Fruit fly (Drosophila melanogaster): ENCODE measurements around the gene CG43102.
A peak's percentile ranks its signal among the peaks of the same experiment; 100 is the strongest.

The CG43102 gene

DNA sequence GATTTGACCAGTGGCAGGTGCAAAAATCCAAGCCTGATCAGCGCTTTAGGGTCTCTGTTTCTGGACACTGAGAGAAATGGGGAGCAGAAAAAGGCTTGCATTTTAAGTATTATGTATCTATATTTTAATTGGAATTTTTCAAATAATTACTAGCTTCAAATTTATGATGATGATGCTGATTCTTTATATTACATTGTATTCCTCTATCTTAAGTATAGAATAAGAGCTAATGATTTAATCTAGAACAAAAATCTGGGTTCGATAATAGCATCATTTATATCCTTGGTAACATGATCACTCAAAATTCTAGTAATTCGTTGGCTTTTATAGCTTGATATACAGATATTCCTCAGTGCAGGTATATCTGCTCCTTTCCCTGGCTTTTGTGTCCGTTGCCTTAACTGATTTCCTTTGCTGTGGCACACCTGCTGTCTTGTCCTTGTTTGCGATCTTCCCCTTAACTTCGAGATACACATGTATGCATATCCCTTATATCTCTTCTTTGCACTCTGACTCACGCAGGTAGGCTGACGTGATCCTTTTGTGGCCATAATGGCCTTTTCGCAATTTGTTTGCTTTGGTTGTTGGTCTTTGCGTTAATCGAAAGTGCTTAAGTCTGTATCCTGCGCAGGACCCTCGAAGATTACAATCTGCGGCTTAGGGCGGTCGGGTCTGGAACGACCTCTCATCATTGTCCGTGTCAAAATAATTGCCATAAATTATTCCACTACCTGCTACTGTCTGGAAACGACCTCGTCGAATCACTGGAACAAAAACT is 31.7 kb upstream of the CG43102 start (continued):
- TF ChIP-seq CG6792 (GFP tag; optimal IDR thresholded peaks at IDR 0.05) (peak; percentile 60), Ets96B (tag; optimal IDR thresholded peaks at IDR 0.05) (peak; percentile 35), Eip93F (GFP tag; optimal IDR thresholded peaks at IDR 0.05) (no peak), CG16779 (tag; optimal IDR thresholded peaks at IDR 0.05) (no peak), Ets21C (GFP tag; optimal IDR thresholded peaks at IDR 0.05) (peak; percentile 4), OdsH (GFP tag; optimal IDR thresholded peaks at IDR 0.05) (peak; percentile 46), CG8119 (GFP tag; IDR thresholded peaks at IDR 0.05) (no peak), Hr4 (GFP tag; optimal IDR thresholded peaks at IDR 0.05) (no peak), Gug (GFP tag; IDR thresholded peaks at IDR 0.05) (no peak), svp (GFP tag) (peak; percentile 81), achi (GFP tag; optimal IDR thresholded peaks at IDR 0.05) (peak; percentile 58), Met (GFP tag; optimal IDR thresholded peaks at IDR 0.05) (peak; percentile 41), Hr38 (GFP tag; optimal IDR thresholded peaks at IDR 0.05) (no peak), CG4318 (GFP tag; optimal IDR thresholded peaks at IDR 0.05) (no peak), CG10631 (GFP tag; optimal IDR thresholded peaks at IDR 0.05) (peak; percentile 62), Eip78C (GFP tag) (peak; percentile 79), fd85E (GFP tag; optimal IDR thresholded peaks at IDR 0.05) (no peak), CG9139 (GFP tag; optimal IDR thresholded peaks at IDR 0.05) (no peak), Smox (GFP tag; optimal IDR thresholded peaks at IDR 0.05) (peak; percentile 26), CG10669 (GFP tag; optimal IDR thresholded peaks at IDR 0.05) (peak; percentile 26), CG7368 (GFP tag; optimal IDR thresholded peaks at IDR 0.05) (no peak), CG6854 (GFP tag; optimal IDR thresholded peaks at IDR 0.05) (no peak), eg (GFP tag; IDR thresholded peaks at IDR 0.05) (no peak), Sox14 (GFP tag; optimal IDR thresholded peaks at IDR 0.05) (no peak), CG31627 (GFP tag; optimal IDR thresholded peaks at IDR 0.05) (peak; percentile 31), CG3919 (GFP tag; optimal IDR thresholded peaks at IDR 0.05) (peak; percentile 30), Lpt (GFP tag; optimal IDR thresholded peaks at IDR 0.05) (no peak), CG34406 (GFP tag; optimal IDR thresholded peaks at IDR 0.05) (peak; percentile 66), fkh (GFP tag; optimal IDR thresholded peaks at IDR 0.05) (no peak), acj6 (GFP tag; optimal IDR thresholded peaks at IDR 0.05) (peak; percentile 48), lz (GFP tag; optimal IDR thresholded peaks at IDR 0.05) (peak; percentile 60)

DNA sequence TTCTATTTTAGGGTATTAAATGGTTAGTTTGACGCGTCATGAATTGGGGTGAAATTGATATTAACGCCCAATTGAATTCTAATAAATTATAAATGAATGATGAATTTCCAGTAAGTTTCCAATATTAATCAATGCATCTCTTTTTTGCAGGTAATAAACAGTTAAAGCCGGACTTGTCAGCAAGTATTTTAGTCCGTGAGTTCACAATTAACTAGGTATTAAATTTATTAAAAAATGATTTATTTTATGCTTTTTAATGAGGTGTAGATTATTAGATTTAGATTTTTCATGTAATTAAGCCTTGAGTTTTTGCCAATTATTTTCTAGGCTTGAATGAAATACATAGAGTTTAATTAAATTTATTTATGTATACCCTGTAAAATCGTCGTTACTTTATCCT is 27.5 kb upstream of the CG43102 start:
- peak; percentile 61 for TF ChIP-seq Eip78C (GFP tag)
- no peak for TF ChIP-seq Ets21C (GFP tag; optimal IDR thresholded peaks at IDR 0.05)
- no peak for TF ChIP-seq esn (GFP tag; optimal IDR thresholded peaks at IDR 0.05)
- peak; percentile 12 for TF ChIP-seq CG10631 (GFP tag; optimal IDR thresholded peaks at IDR 0.05)
- no peak for TF ChIP-seq CG8119 (GFP tag; IDR thresholded peaks at IDR 0.05)
- TF ChIP-seq CG4318 (GFP tag; optimal IDR thresholded peaks at IDR 0.05), result no peak
- no peak for TF ChIP-seq CG15336 (GFP tag; IDR thresholded peaks at IDR 0.05)
- no peak for TF ChIP-seq dsx (GFP tag; optimal IDR thresholded peaks at IDR 0.05; ENCODE audit: poor library complexity, severe bottlenecking)
- TF ChIP-seq CG31627 (GFP tag; optimal IDR thresholded peaks at IDR 0.05), result no peak
- TF ChIP-seq CG32006 (GFP tag; optimal IDR thresholded peaks at IDR 0.05), result peak; percentile 40
- no peak for TF ChIP-seq Hr39 (GFP tag; optimal IDR thresholded peaks at IDR 0.05)

dm6 chr3R:17818803-17819202 is 24.5 kb upstream of the CG43102 start:
- TF ChIP-seq net (GFP tag; optimal IDR thresholded peaks at IDR 0.05), result no peak
- TF ChIP-seq CG6854 (GFP tag; optimal IDR thresholded peaks at IDR 0.05), result no peak
- peak; percentile 40 for TF ChIP-seq Sox102F (GFP tag; optimal IDR thresholded peaks at IDR 0.05)
- no peak for TF ChIP-seq CG7368 (GFP tag; optimal IDR thresholded peaks at IDR 0.05)
- peak; percentile 8 for TF ChIP-seq lz (GFP tag; optimal IDR thresholded peaks at IDR 0.05)
- TF ChIP-seq CG6276 (GFP tag; optimal IDR thresholded peaks at IDR 0.05), result no peak
- no peak for TF ChIP-seq Eip78C (GFP tag)
- no peak for TF ChIP-seq Hr38 (GFP tag; optimal IDR thresholded peaks at IDR 0.05)
- TF ChIP-seq esn (GFP tag; optimal IDR thresholded peaks at IDR 0.05), result peak; percentile 46
- peak; percentile 31 for TF ChIP-seq CG31627 (GFP tag; optimal IDR thresholded peaks at IDR 0.05)
- no peak for TF ChIP-seq vri (GFP tag; optimal IDR thresholded peaks at IDR 0.05)
- TF ChIP-seq Lpt (GFP tag; optimal IDR thresholded peaks at IDR 0.05), result no peak
- TF ChIP-seq dac (GFP tag; optimal IDR thresholded peaks at IDR 0.05), result no peak
- no peak for TF ChIP-seq Sox15 (GFP tag; optimal IDR thresholded peaks at IDR 0.05)
- TF ChIP-seq svp (GFP tag), result no peak
- no peak for TF ChIP-seq pdm3 (GFP tag; optimal IDR thresholded peaks at IDR 0.05)
- TF ChIP-seq CG4318 (GFP tag; optimal IDR thresholded peaks at IDR 0.05), result no peak
- TF ChIP-seq Eip93F (GFP tag; optimal IDR thresholded peaks at IDR 0.05), result no peak
- TF ChIP-seq Eip75B (GFP tag; optimal IDR thresholded peaks at IDR 0.05), result no peak
- no peak for TF ChIP-seq CG11294 (GFP tag; IDR thresholded peaks at IDR 0.05)
- no peak for TF ChIP-seq CG8319 (GFP tag; optimal IDR thresholded peaks at IDR 0.05)
- no peak for TF ChIP-seq CG8632 (GFP tag; optimal IDR thresholded peaks at IDR 0.05)
- TF ChIP-seq fkh (GFP tag; optimal IDR thresholded peaks at IDR 0.05), result no peak
- TF ChIP-seq CG10631 (GFP tag; optimal IDR thresholded peaks at IDR 0.05), result no peak

All from whole organism, prepupa.